Worm (Caenorhabditis elegans) whole organism, L4 larva: ENCODE measurements around the gene cdh-8.

Source experiments
- Y48G9A.11 ChIP-seq: fragments of 200-800 bp; sonication (Bioruptor generic); IDR thresholded peaks from 2 replicates; pipeline ENCODE4 v1.3.6; 2022; ENCODE audit warnings: missing genetic modification reagents, missing genetic modification characterization, missing compliant biosample characterization
- Y5F2A.4 ChIP-seq: fragments of 200-800 bp; sonication (Bioruptor generic); optimal IDR thresholded peaks from 2 replicates; lab custom pipeline; 2018; ENCODE audit warnings: mild to moderate bottlenecking, missing genetic modification characterization, missing compliant biosample characterization
- Y75B8A.6 ChIP-seq: fragments of 200-800 bp; sonication (Bioruptor generic); IDR thresholded peaks from 2 replicates; pipeline ENCODE4 v1.3.6; 2022; ENCODE audit warnings: missing genetic modification reagents, missing genetic modification characterization, missing compliant biosample characterization
- aha-1 ChIP-seq: fragments of 150-350 bp; peaks from one replicate; lab custom pipeline; 2014; ENCODE audit warnings: missing biosample characterization, missing genetic modification characterization
- ama-1 ChIP-seq: fragments of 150-350 bp; optimal IDR thresholded peaks from 2 replicates; lab custom pipeline; 2014; ENCODE audit warnings: inconsistent platforms, mixed read lengths
- arid-1 ChIP-seq: fragments of 200-800 bp; sonication (Bioruptor generic); conservative IDR thresholded peaks from 2 replicates; pipeline ENCODE4 v1.3.6; 2022; ENCODE audit warnings: missing genetic modification reagents, missing genetic modification characterization, missing compliant biosample characterization
- ceh-28 ChIP-seq: fragments of 150-350 bp; optimal IDR thresholded peaks from 2 replicates; lab custom pipeline; 2014; ENCODE audit warnings: missing biosample characterization, missing genetic modification reagents, missing genetic modification characterization
- ceh-32 ChIP-seq: sonication (generic microtip); optimal IDR thresholded peaks from 2 replicates; lab custom pipeline; 2016; ENCODE audit warnings: mild to moderate bottlenecking, missing genetic modification characterization, missing compliant biosample characterization; ENCODE audit not compliant: poor library complexity
- ceh-44 ChIP-seq: fragments of 200-800 bp; sonication (Bioruptor generic); IDR thresholded peaks from 2 replicates; pipeline ENCODE4 v1.3.6; 2022; ENCODE audit warnings: missing genetic modification reagents, missing genetic modification characterization, missing compliant biosample characterization
- ceh-82 ChIP-seq: sonication (generic microtip); optimal IDR thresholded peaks from 2 replicates; lab custom pipeline; 2017; ENCODE audit warnings: missing biosample characterization, missing genetic modification characterization
- cey-2 ChIP-seq: sonication (generic microtip); optimal IDR thresholded peaks from 3 replicates; lab custom pipeline; 2017; ENCODE audit warnings: missing genetic modification characterization, mild to moderate bottlenecking, missing compliant biosample characterization, antibody characterized with exemption, borderline replicate concordance; ENCODE audit not compliant: insufficient read depth
- ctbp-1 ChIP-seq: fragments of 200-800 bp; sonication (Bioruptor generic); IDR thresholded peaks from 2 replicates; pipeline ENCODE4 v1.3.6; 2022; ENCODE audit warnings: missing genetic modification reagents, missing genetic modification characterization, missing compliant biosample characterization
- daf-19 ChIP-seq: fragments of 200-800 bp; sonication (Bioruptor generic); conservative IDR thresholded peaks from 2 replicates; pipeline ENCODE4 v1.3.6; 2022; ENCODE audit warnings: missing genetic modification characterization, missing compliant biosample characterization
- dmd-6 ChIP-seq: fragments of 200-800 bp; sonication (Bioruptor generic); IDR thresholded peaks from 2 replicates; pipeline ENCODE4 v1.3.6; 2022; ENCODE audit warnings: missing genetic modification reagents, missing genetic modification characterization, missing compliant biosample characterization
- dmd-8 ChIP-seq: fragments of 200-800 bp; sonication (Bioruptor generic); IDR thresholded peaks from 2 replicates; pipeline ENCODE4 v1.3.6; 2022; ENCODE audit warnings: missing genetic modification characterization, missing compliant biosample characterization
- dmd-9 ChIP-seq: fragments of 200-800 bp; sonication (Bioruptor generic); IDR thresholded peaks from 2 replicates; pipeline ENCODE4 v1.3.6; 2022; ENCODE audit warnings: missing genetic modification reagents, missing genetic modification characterization, missing compliant biosample characterization
- egl-27 ChIP-seq: sonication (generic microtip); optimal IDR thresholded peaks from 3 replicates; lab custom pipeline; 2017; ENCODE audit warnings: missing biosample characterization, missing genetic modification reagents, missing genetic modification characterization
- egl-43 ChIP-seq: fragments of 200-800 bp; sonication (Bioruptor generic); IDR thresholded peaks from 2 replicates; pipeline ENCODE4 v1.3.6; 2022; ENCODE audit warnings: missing genetic modification reagents, missing genetic modification characterization, missing compliant biosample characterization
- hlh-11 ChIP-seq: fragments of 200-800 bp; sonication (Bioruptor generic); optimal IDR thresholded peaks from 2 replicates; lab custom pipeline; 2018; ENCODE audit warnings: mild to moderate bottlenecking, missing genetic modification characterization, missing compliant biosample characterization
- hlh-30 ChIP-seq: sonication (generic microtip); optimal IDR thresholded peaks from 2 replicates; lab custom pipeline; 2017; ENCODE audit warnings: antibody characterized with exemption, mild to moderate bottlenecking, missing genetic modification characterization, missing compliant biosample characterization; ENCODE audit not compliant: insufficient read depth
- hmg-1.1 ChIP-seq: fragments of 200-800 bp; sonication (Bioruptor generic); IDR thresholded peaks from 2 replicates; pipeline ENCODE4 v1.3.6; 2022; ENCODE audit warnings: missing genetic modification reagents, missing genetic modification characterization, missing compliant biosample characterization
- jun-1 ChIP-seq: fragments of 150-350 bp; optimal IDR thresholded peaks from 2 replicates; lab custom pipeline; 2014; ENCODE audit warnings: missing biosample characterization, missing genetic modification reagents, missing genetic modification characterization
- lim-7 ChIP-seq: fragments of 200-800 bp; sonication (Bioruptor generic); IDR thresholded peaks from 2 replicates; pipeline ENCODE4 v1.3.6; 2022; ENCODE audit warnings: missing genetic modification characterization, missing compliant biosample characterization
- lin-13 ChIP-seq: fragments of 150-350 bp; optimal IDR thresholded peaks from 2 replicates; lab custom pipeline; 2014; ENCODE audit warnings: missing biosample characterization, missing genetic modification reagents, missing genetic modification characterization
- lin-15B ChIP-seq: fragments of 150-350 bp; sonication (generic microtip); optimal IDR thresholded peaks from 3 replicates; lab custom pipeline; 2014; ENCODE audit warnings: missing biosample characterization, missing genetic modification characterization
- lin-39 ChIP-seq: fragments of 150-350 bp; optimal IDR thresholded peaks from 2 replicates; lab custom pipeline; 2014; ENCODE audit warnings: missing biosample characterization, missing genetic modification reagents, missing genetic modification characterization
- mes-2 ChIP-seq: sonication (generic microtip); optimal IDR thresholded peaks from 2 replicates; lab custom pipeline; 2016; ENCODE audit warnings: missing genotype, mild to moderate bottlenecking, missing genetic modification characterization, missing compliant biosample characterization; ENCODE audit not compliant: poor library complexity, severe bottlenecking
- nhr-237 ChIP-seq: sonication (generic microtip); optimal IDR thresholded peaks from 2 replicates; lab custom pipeline; 2017; ENCODE audit warnings: missing biosample characterization, missing genetic modification characterization
- nhr-28 ChIP-seq: fragments of 150-350 bp; optimal IDR thresholded peaks from 2 replicates; lab custom pipeline; 2014; ENCODE audit warnings: missing biosample characterization, missing genetic modification characterization
- nhr-41 ChIP-seq: fragments of 200-800 bp; sonication (Bioruptor generic); IDR thresholded peaks from 2 replicates; pipeline ENCODE4 v1.3.6; 2022; ENCODE audit warnings: missing genetic modification reagents, missing genetic modification characterization, missing compliant biosample characterization
- nhr-48 ChIP-seq: sonication (generic microtip); optimal IDR thresholded peaks from 2 replicates; lab custom pipeline; 2016; ENCODE audit warnings: mild to moderate bottlenecking, missing genetic modification characterization, missing compliant biosample characterization
- nhr-76 ChIP-seq: fragments of 150-350 bp; optimal IDR thresholded peaks from 2 replicates; lab custom pipeline; 2014; ENCODE audit warnings: missing biosample characterization, missing genetic modification characterization
- nhr-77 ChIP-seq: fragments of 150-350 bp; optimal IDR thresholded peaks from 2 replicates; lab custom pipeline; 2014; ENCODE audit warnings: missing biosample characterization, missing genetic modification characterization
- pha-4 ChIP-seq, 2 experiments: fragments of 150-350 bp in 1 of 2; fragments of 200-800 bp in 1 of 2; sonication (Bioruptor generic) in 1 of 2; IDR thresholded peaks in 1 of 2; optimal IDR thresholded peaks in 1 of 2; 2 replicates each; pipeline versions ENCODE4 v1.3.6 to Lab custom; 2014 to 2022; ENCODE audit warnings: missing genetic modification characterization in 2 of 2, missing genetic modification reagents in 2 of 2, missing biosample characterization in 1 of 2, missing compliant biosample characterization in 1 of 2
- php-3 ChIP-seq: fragments of 200-800 bp; sonication (Bioruptor generic); IDR thresholded peaks from 2 replicates; pipeline ENCODE4 v1.3.6; 2022; ENCODE audit warnings: missing genetic modification reagents, missing genetic modification characterization, missing compliant biosample characterization
- pqm-1 ChIP-seq: sonication (generic microtip); optimal IDR thresholded peaks from 2 replicates; lab custom pipeline; 2017; ENCODE audit warnings: missing biosample characterization, missing genetic modification characterization
- saeg-2 ChIP-seq: fragments of 200-800 bp; sonication (Bioruptor generic); IDR thresholded peaks from 2 replicates; pipeline ENCODE4 v1.3.6; 2022; ENCODE audit warnings: missing genetic modification reagents, missing genetic modification characterization, missing compliant biosample characterization
- set-16 ChIP-seq: fragments of 200-800 bp; sonication (Bioruptor generic); IDR thresholded peaks from 2 replicates; pipeline ENCODE4 v1.3.6; 2022; ENCODE audit warnings: missing genetic modification reagents, missing genetic modification characterization, missing compliant biosample characterization
- skn-1 ChIP-seq: fragments of 150-350 bp; optimal IDR thresholded peaks from 2 replicates; lab custom pipeline; 2014; ENCODE audit warnings: missing biosample characterization, missing genetic modification characterization
- snpc-1.2 ChIP-seq: fragments of 200-800 bp; sonication (Bioruptor generic); IDR thresholded peaks from 2 replicates; pipeline ENCODE4 v1.3.6; 2022; ENCODE audit warnings: missing genetic modification reagents, missing genetic modification characterization, missing compliant biosample characterization
- spr-1 ChIP-seq: sonication (generic microtip); optimal IDR thresholded peaks from 2 replicates; lab custom pipeline; 2016; ENCODE audit warnings: mild to moderate bottlenecking, missing genetic modification characterization, missing compliant biosample characterization
- unc-39 ChIP-seq: sonication (generic microtip); optimal IDR thresholded peaks from 2 replicates; lab custom pipeline; 2017; ENCODE audit warnings: missing biosample characterization, missing genetic modification characterization
- unc-62 ChIP-seq, 3 experiments: fragments of 150-350 bp in 1 of 3; sonication (generic microtip); optimal IDR thresholded peaks in 2 of 3; peaks in 1 of 3; 1 replicate in 1 of 3; 2 replicates in 2 of 3; lab custom pipeline; 2014 to 2017; ENCODE audit warnings: missing biosample characterization in 3 of 3, missing genetic modification characterization in 3 of 3, missing genetic modification reagents in 3 of 3, missing genotype in 1 of 3
- vab-7 ChIP-seq: fragments of 200-800 bp; sonication (Bioruptor generic); IDR thresholded peaks from 2 replicates; pipeline ENCODE4 v1.3.6; 2022; ENCODE audit warnings: missing genetic modification reagents, missing genetic modification characterization, missing compliant biosample characterization
- ztf-11 ChIP-seq: fragments of 150-350 bp; optimal IDR thresholded peaks from 2 replicates; lab custom pipeline; 2014; ENCODE audit warnings: missing biosample characterization, missing genetic modification characterization

The cdh-8 gene

ce11 chrIV:386576-386975, 47.0 kb downstream of the cdh-8 start, which contains the start of gene T07A9.14 (continued):
- TF ChIP-seq unc-39 (no peak), egl-27 (tag; lab: Kevin White, UChicago) (no peak), dmd-8 (GFP tag; lab: Robert Waterston, UW) (no peak), ztf-11 (tag; lab: Kevin White, UChicago) (no peak), spr-1 (no peak), nhr-237 (tag; lab: Kevin White, UChicago) (no peak), cey-2 (tag; lab: Kevin White, UChicago) (no peak), hmg-1.1 (GFP tag; lab: Robert Waterston, UW) (no peak), mes-2 (tag; lab: Kevin White, UChicago) (peak; percentile 44), egl-43 (GFP tag; lab: Robert Waterston, UW) (no peak), skn-1 (no peak), daf-19 (no peak), hlh-11 (tag; lab: Kevin White, UChicago) (no peak), aha-1 (tag; lab: Kevin White, UChicago) (peak; percentile 98), ceh-32 (tag; lab: Kevin White, UChicago) (no peak), dmd-9 (GFP tag; lab: Robert Waterston, UW) (no peak), ctbp-1 (peak; percentile 41), ama-1 (lab: Kevin White, UChicago) (peak; percentile 58), lin-39 (no peak), unc-62 (GFP tag; optimal IDR thresholded peaks at IDR 0.05 in 1 of 2; lab: Kevin White, UChicago) (no peak), unc-62 (tag; optimal IDR thresholded peaks at IDR 0.05; lab: Kevin White, UChicago) (no peak), nhr-77 (tag; lab: Kevin White, UChicago) (no peak), nhr-76 (tag; lab: Kevin White, UChicago) (no peak), saeg-2 (GFP tag; lab: Robert Waterston, UW) (no peak), Y48G9A.11 (GFP tag; lab: Robert Waterston, UW) (peak; percentile 66; the same call in 1 of the 2 replicates), nhr-48 (tag; lab: Kevin White, UChicago) (no peak), pha-4 (GFP tag; IDR thresholded peaks at IDR 0.05; lab: Robert Waterston, UW) (no peak), pha-4 (tag; optimal IDR thresholded peaks at IDR 0.05; lab: Kevin White, UChicago) (no peak), jun-1 (tag; lab: Kevin White, UChicago) (no peak), nhr-41 (GFP tag; lab: Robert Waterston, UW) (no peak), set-16 (GFP tag; lab: Robert Waterston, UW) (no peak), lin-15B (no peak), lim-7 (GFP tag; lab: Robert Waterston, UW) (0 out of 2 replicates have a peak, but pooled peaks have one; percentile 4), hlh-30 (no peak), pqm-1 (tag; lab: Kevin White, UChicago) (no peak), php-3 (no peak), ceh-82 (tag; lab: Kevin White, UChicago) (no peak), Y5F2A.4 (no peak), snpc-1.2 (GFP tag; lab: Robert Waterston, UW) (peak; percentile 14; the same call in 1 of the 2 replicates), nhr-28 (no peak), ceh-44 (no peak), arid-1 (GFP tag; lab: Robert Waterston, UW) (no peak), lin-13 (GFP tag; lab: Kevin White, UChicago) (no peak), vab-7 (GFP tag; lab: Robert Waterston, UW) (no peak), dmd-6 (GFP tag; lab: Robert Waterston, UW) (no peak), Y75B8A.6 (GFP tag; lab: Robert Waterston, UW) (0 out of 2 replicates have a peak, but pooled peaks have one; percentile 38), ceh-28 (tag; lab: Kevin White, UChicago) (no peak)
